Fruit fly (Drosophila melanogaster) whole organism, pupa: ENCODE results near the gene CG4830.

Experiments used
- CG10348 ChIP-seq: fragments of 200-800 bp; sonication (Bioruptor generic); IDR thresholded peaks from 2 replicates; pipeline ENCODE4 v1.3.6; 2022; ENCODE audit warnings: missing biosample characterization, missing genetic modification characterization
- CG12605 ChIP-seq: fragments of 200-800 bp; sonication (Bioruptor generic); IDR thresholded peaks from 2 replicates; pipeline ENCODE4 v1.3.6; 2022; ENCODE audit warnings: missing biosample characterization, missing genetic modification characterization
- CG13204 ChIP-seq: fragments of 200-800 bp; sonication (Bioruptor generic); optimal IDR thresholded peaks from 2 replicates; lab custom pipeline; 2018; ENCODE audit warnings: missing biosample characterization, mild to moderate bottlenecking, missing genetic modification characterization, moderate library complexity
- CG14655 ChIP-seq: fragments of 200-800 bp; sonication (Bioruptor generic); optimal IDR thresholded peaks from 3 replicates; lab custom pipeline; 2017; ENCODE audit warnings: mild to moderate bottlenecking, missing biosample characterization, missing genetic modification reagents, missing genetic modification characterization
- CG15710 ChIP-seq: fragments of 200-800 bp; sonication (Bioruptor generic); optimal IDR thresholded peaks from 2 replicates; lab custom pipeline; 2018; ENCODE audit warnings: missing biosample characterization, mild to moderate bottlenecking, missing genetic modification characterization, moderate library complexity
- CG17806 ChIP-seq: fragments of 200-800 bp; sonication (Bioruptor generic); optimal IDR thresholded peaks from 2 replicates; lab custom pipeline; 2018; ENCODE audit warnings: missing biosample characterization, mild to moderate bottlenecking, missing genetic modification characterization, moderate library complexity
- CG32121 ChIP-seq: fragments of 200-800 bp; sonication (Bioruptor generic); IDR thresholded peaks from 2 replicates; pipeline ENCODE4 v1.3.6; 2022; ENCODE audit warnings: missing biosample characterization, missing genetic modification characterization
- CG34367 ChIP-seq: fragments of 200-800 bp; sonication (Bioruptor generic); optimal IDR thresholded peaks from 2 replicates; lab custom pipeline; 2018; ENCODE audit warnings: missing biosample characterization, mild to moderate bottlenecking, missing genetic modification characterization
- CG4496 ChIP-seq: fragments of 200-800 bp; sonication (Bioruptor generic); IDR thresholded peaks from 3 replicates; pipeline ENCODE4 v1.3.6; 2022; ENCODE audit warnings: missing biosample characterization, missing genetic modification characterization
- CG8159 ChIP-seq: fragments of 200-800 bp; sonication (Bioruptor generic); optimal IDR thresholded peaks from 3 replicates; lab custom pipeline; 2018; ENCODE audit warnings: missing biosample characterization, mild to moderate bottlenecking, missing genetic modification characterization, moderate library complexity
- CG8301 ChIP-seq: fragments of 200-800 bp; sonication (Bioruptor generic); optimal IDR thresholded peaks from 2 replicates; lab custom pipeline; 2018; ENCODE audit warnings: missing biosample characterization, mild to moderate bottlenecking, missing genetic modification characterization
- CG9948 ChIP-seq: fragments of 200-800 bp; sonication (Bioruptor generic); optimal IDR thresholded peaks from 2 replicates; lab custom pipeline; 2018; ENCODE audit warnings: missing biosample characterization, mild to moderate bottlenecking, missing genetic modification characterization, moderate library complexity
- D1 ChIP-seq: fragments of 200-800 bp; sonication (Bioruptor generic); optimal IDR thresholded peaks from 2 replicates; lab custom pipeline; 2018; ENCODE audit warnings: missing biosample characterization, mild to moderate bottlenecking, missing genetic modification characterization, moderate library complexity
- EcR ChIP-seq: fragments of 200-800 bp; sonication (Bioruptor generic); optimal IDR thresholded peaks from 3 replicates; lab custom pipeline; 2019; ENCODE audit warnings: missing biosample characterization, missing genetic modification characterization, mild to moderate bottlenecking, moderate library complexity, missing genetic modification reagents
- Ets98B ChIP-seq: fragments of 200-800 bp; sonication (Bioruptor generic); IDR thresholded peaks from 2 replicates; pipeline ENCODE4 v1.3.6; 2022; ENCODE audit warnings: missing biosample characterization, missing genetic modification characterization
- Pif1A ChIP-seq: fragments of 200-800 bp; sonication (Bioruptor generic); optimal IDR thresholded peaks from 3 replicates; lab custom pipeline; 2016; ENCODE audit warnings: missing biosample characterization, missing genetic modification characterization
- Pif1B ChIP-seq: fragments of 200-800 bp; sonication (Bioruptor generic); optimal IDR thresholded peaks from 3 replicates; lab custom pipeline; 2016; ENCODE audit warnings: missing biosample characterization, missing genetic modification characterization
- Snoo ChIP-seq: fragments of 200-800 bp; sonication (Bioruptor generic); optimal IDR thresholded peaks from 3 replicates; lab custom pipeline; 2017; ENCODE audit warnings: missing biosample characterization, mild to moderate bottlenecking, missing genetic modification characterization, inconsistent platforms
- fd96Ca ChIP-seq: fragments of 200-800 bp; sonication (Bioruptor generic); IDR thresholded peaks from 3 replicates; pipeline ENCODE4 v1.3.6; 2022; ENCODE audit warnings: missing biosample characterization, missing genetic modification characterization
- gl ChIP-seq: fragments of 200-800 bp; sonication (Bioruptor generic); optimal IDR thresholded peaks from 2 replicates; lab custom pipeline; 2018; ENCODE audit warnings: missing biosample characterization, mild to moderate bottlenecking, missing genetic modification characterization
- rn ChIP-seq: fragments of 200-800 bp; sonication (Bioruptor generic); IDR thresholded peaks from 2 replicates; pipeline ENCODE4 v1.3.6; 2022; ENCODE audit warnings: missing biosample characterization, missing genetic modification characterization

CG4830 gene

dm6 chr3R:12234584-12234983, 24.4 kb upstream of the CG4830 start, which contains the start of gene Cyp313a5:
Gene Cyp313a5 (minus strand): TSS chr3R:12234684.
- TF ChIP-seq CG17806 (tag; lab: Kevin White, UChicago), result no peak
- TF ChIP-seq Pif1A (GFP tag; lab: Kevin White, UChicago), result no peak
- no peak for TF ChIP-seq CG10348 (GFP tag; lab: Robert Waterston, UW)
- no peak for TF ChIP-seq D1 (tag; lab: Kevin White, UChicago)
- TF ChIP-seq EcR (GFP tag; lab: Kevin White, UChicago), result no peak
- TF ChIP-seq CG34367, result no peak
- TF ChIP-seq rn (GFP tag; lab: Robert Waterston, UW), result no peak
- TF ChIP-seq CG13204 (GFP tag; lab: Kevin White, UChicago), result no peak
- no peak for TF ChIP-seq Snoo (tag; lab: Kevin White, UChicago)
- TF ChIP-seq CG8159 (tag; lab: Kevin White, UChicago), result no peak
- no peak for TF ChIP-seq Pif1B (GFP tag; lab: Kevin White, UChicago)
- no peak for TF ChIP-seq CG12605
- no peak for TF ChIP-seq gl (tag; lab: Kevin White, UChicago)
- no peak for TF ChIP-seq CG32121 (GFP tag; lab: Robert Waterston, UW)
- TF ChIP-seq CG4496 (GFP tag; lab: Robert Waterston, UW), result no peak
- TF ChIP-seq Ets98B (GFP tag; lab: Robert Waterston, UW), result no peak
- TF ChIP-seq CG8301 (tag; lab: Kevin White, UChicago), result no peak
- no peak for TF ChIP-seq CG9948 (tag; lab: Kevin White, UChicago)

DNA sequence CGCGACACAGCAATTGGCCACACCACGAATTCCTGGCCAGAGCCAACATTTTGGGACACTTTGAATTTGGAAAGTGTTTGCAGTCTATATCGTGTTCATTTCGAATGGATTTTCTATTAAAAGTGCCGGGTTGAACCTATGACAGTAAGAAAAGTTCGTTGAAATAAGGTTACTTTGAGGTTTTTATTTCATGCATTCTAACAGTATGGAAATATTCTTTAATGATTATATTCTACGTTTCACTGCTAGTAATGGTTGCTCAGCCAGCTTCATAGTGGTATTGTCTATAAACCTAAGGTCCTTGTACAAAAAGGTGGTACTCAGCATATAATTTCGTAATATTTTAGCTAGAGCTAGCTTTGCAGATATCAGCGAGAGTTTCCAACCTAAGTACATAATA, 22.5 kb upstream of the CG4830 start, which contains the start of gene Pglym87:
Pglym87 (minus strand) TSS at position 101 of the 400 bp plus-strand sequence.
- TF ChIP-seq fd96Ca (GFP tag; lab: Robert Waterston, UW) (no peak), Ets98B (GFP tag; lab: Robert Waterston, UW) (no peak), CG32121 (GFP tag; lab: Robert Waterston, UW) (no peak), Snoo (tag; lab: Kevin White, UChicago) (no peak), EcR (GFP tag; lab: Kevin White, UChicago) (no peak), CG34367 (no peak), CG15710 (tag; lab: Kevin White, UChicago) (no peak), CG4496 (GFP tag; lab: Robert Waterston, UW) (no peak), Pif1B (GFP tag; lab: Kevin White, UChicago) (no peak)

- TF ChIP-seq CG8159 (tag; lab: Kevin White, UChicago), result no peak
- TF ChIP-seq CG13204 (GFP tag; lab: Kevin White, UChicago), result no peak
- TF ChIP-seq gl (tag; lab: Kevin White, UChicago), result no peak
- TF ChIP-seq Ets98B (GFP tag; lab: Robert Waterston, UW), result no peak
- TF ChIP-seq CG10348 (GFP tag; lab: Robert Waterston, UW), result no peak
- no peak for TF ChIP-seq CG8301 (tag; lab: Kevin White, UChicago)
- no peak for TF ChIP-seq CG17806 (tag; lab: Kevin White, UChicago)
- no peak for TF ChIP-seq rn (GFP tag; lab: Robert Waterston, UW)
- no peak for TF ChIP-seq CG4496 (GFP tag; lab: Robert Waterston, UW)
- TF ChIP-seq fd96Ca (GFP tag; lab: Robert Waterston, UW), result no peak
- no peak for TF ChIP-seq Pif1B (GFP tag; lab: Kevin White, UChicago)
- TF ChIP-seq D1 (tag; lab: Kevin White, UChicago), result no peak
- TF ChIP-seq CG32121 (GFP tag; lab: Robert Waterston, UW), result no peak
- TF ChIP-seq EcR (GFP tag; lab: Kevin White, UChicago), result no peak
- TF ChIP-seq CG12605, result no peak
- TF ChIP-seq CG14655 (GFP tag; lab: Kevin White, UChicago), result no peak
- TF ChIP-seq Pif1A (GFP tag; lab: Kevin White, UChicago), result no peak
- no peak for TF ChIP-seq Snoo (tag; lab: Kevin White, UChicago)
- no peak for TF ChIP-seq CG15710 (tag; lab: Kevin White, UChicago)
- TF ChIP-seq CG34367, result no peak
- TF ChIP-seq, all 21 proteins: peak for 0
These were observed 19.0 kb upstream of the CG4830 start, which contains the start of gene CG3916 for dm6 chr3R:12229113-12229512. Gene CG3916 (plus strand): TSS chr3R:12229413.

- TF ChIP-seq gl (tag; lab: Kevin White, UChicago), result no peak
- TF ChIP-seq CG17806 (tag; lab: Kevin White, UChicago), result no peak
- no peak for TF ChIP-seq Snoo (tag; lab: Kevin White, UChicago)
- no peak for TF ChIP-seq CG8159 (tag; lab: Kevin White, UChicago)
- no peak for TF ChIP-seq CG15710 (tag; lab: Kevin White, UChicago)
- no peak for TF ChIP-seq EcR (GFP tag; lab: Kevin White, UChicago)
- no peak for TF ChIP-seq CG32121 (GFP tag; lab: Robert Waterston, UW)
- no peak for TF ChIP-seq CG9948 (tag; lab: Kevin White, UChicago)
- no peak for TF ChIP-seq rn (GFP tag; lab: Robert Waterston, UW)
- TF ChIP-seq Ets98B (GFP tag; lab: Robert Waterston, UW), result no peak
- TF ChIP-seq fd96Ca (GFP tag; lab: Robert Waterston, UW), result no peak
- no peak for TF ChIP-seq CG10348 (GFP tag; lab: Robert Waterston, UW)
- no peak for TF ChIP-seq CG13204 (GFP tag; lab: Kevin White, UChicago)
- no peak for TF ChIP-seq CG8301 (tag; lab: Kevin White, UChicago)
- no peak for TF ChIP-seq CG34367
- TF ChIP-seq Pif1B (GFP tag; lab: Kevin White, UChicago), result no peak
- no peak for TF ChIP-seq D1 (tag; lab: Kevin White, UChicago)
- TF ChIP-seq CG14655 (GFP tag; lab: Kevin White, UChicago), result no peak
These were observed 16.1 kb upstream of the CG4830 start, which contains the start of gene CG12256 for dm6 chr3R:12226239-12226638. Gene CG12256 (minus strand): TSS chr3R:12226339.

- TF ChIP-seq CG9948 (tag; lab: Kevin White, UChicago) (no peak), CG34367 (no peak), D1 (tag; lab: Kevin White, UChicago) (no peak), CG14655 (GFP tag; lab: Kevin White, UChicago) (no peak), CG10348 (GFP tag; lab: Robert Waterston, UW) (no peak), rn (GFP tag; lab: Robert Waterston, UW) (no peak), CG32121 (GFP tag; lab: Robert Waterston, UW) (no peak), CG8301 (tag; lab: Kevin White, UChicago) (no peak), CG17806 (tag; lab: Kevin White, UChicago) (no peak), CG13204 (GFP tag; lab: Kevin White, UChicago) (no peak), CG8159 (tag; lab: Kevin White, UChicago) (no peak), CG12605 (no peak), Snoo (tag; lab: Kevin White, UChicago) (no peak), Pif1B (GFP tag; lab: Kevin White, UChicago) (no peak), EcR (GFP tag; lab: Kevin White, UChicago) (no peak)
These were observed 14.8 kb upstream of the CG4830 start, which contains the start of gene CG17404 for dm6 chr3R:12224919-12225318. Gene CG17404 (minus strand): TSS chr3R:12225019.
